Worm (Caenorhabditis elegans): ENCODE results near the gene T12A7.10.

DNA sequence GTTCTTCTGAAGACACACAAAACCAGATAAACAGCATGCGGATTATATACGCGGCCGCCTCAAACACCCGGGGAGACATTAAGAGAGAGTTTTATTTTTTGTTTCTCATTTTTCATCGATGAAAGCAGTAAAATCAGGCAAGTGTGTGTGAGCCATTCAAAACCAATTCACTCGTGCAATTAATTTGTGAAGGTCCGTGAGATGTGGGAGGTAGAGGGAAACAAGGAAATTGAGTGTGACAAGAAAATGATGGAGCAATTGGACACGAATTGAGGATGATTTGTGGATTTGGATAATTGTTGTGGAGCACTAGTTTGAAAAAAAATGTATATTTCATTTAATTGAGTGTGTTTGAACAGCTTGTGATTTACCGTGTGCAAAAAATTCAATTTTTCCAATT is 32.9 kb upstream of the T12A7.10 start:
- no peak for TF ChIP-seq unc-62 (GFP tag; optimal IDR thresholded peaks at IDR 0.05)
- no peak for TF ChIP-seq ama-1 (optimal IDR thresholded peaks at IDR 0.05)
- no peak for TF ChIP-seq snpc-4 (tag; optimal IDR thresholded peaks at IDR 0.05)
- no peak for TF ChIP-seq nhr-10 (tag; optimal IDR thresholded peaks at IDR 0.05)
